Fruit fly (Drosophila melanogaster) whole organism, pupa: ENCODE results near the gene HP1e.

ENCODE experiments used
- CG10348 ChIP-seq: fragments of 200-800 bp; sonication (Bioruptor generic); IDR thresholded peaks from 2 replicates; pipeline ENCODE4 v1.3.6; 2022; ENCODE audit warnings: missing biosample characterization, missing genetic modification characterization
- CG12605 ChIP-seq: fragments of 200-800 bp; sonication (Bioruptor generic); IDR thresholded peaks from 2 replicates; pipeline ENCODE4 v1.3.6; 2022; ENCODE audit warnings: missing biosample characterization, missing genetic modification characterization
- CG13204 ChIP-seq: fragments of 200-800 bp; sonication (Bioruptor generic); optimal IDR thresholded peaks from 2 replicates; lab custom pipeline; 2018; ENCODE audit warnings: missing biosample characterization, mild to moderate bottlenecking, missing genetic modification characterization, moderate library complexity
- CG14655 ChIP-seq: fragments of 200-800 bp; sonication (Bioruptor generic); optimal IDR thresholded peaks from 3 replicates; lab custom pipeline; 2017; ENCODE audit warnings: mild to moderate bottlenecking, missing biosample characterization, missing genetic modification reagents, missing genetic modification characterization
- CG17806 ChIP-seq: fragments of 200-800 bp; sonication (Bioruptor generic); optimal IDR thresholded peaks from 2 replicates; lab custom pipeline; 2018; ENCODE audit warnings: missing biosample characterization, mild to moderate bottlenecking, missing genetic modification characterization, moderate library complexity
- CG32121 ChIP-seq: fragments of 200-800 bp; sonication (Bioruptor generic); IDR thresholded peaks from 2 replicates; pipeline ENCODE4 v1.3.6; 2022; ENCODE audit warnings: missing biosample characterization, missing genetic modification characterization
- CG34367 ChIP-seq: fragments of 200-800 bp; sonication (Bioruptor generic); optimal IDR thresholded peaks from 2 replicates; lab custom pipeline; 2018; ENCODE audit warnings: missing biosample characterization, mild to moderate bottlenecking, missing genetic modification characterization
- CG8301 ChIP-seq: fragments of 200-800 bp; sonication (Bioruptor generic); optimal IDR thresholded peaks from 2 replicates; lab custom pipeline; 2018; ENCODE audit warnings: missing biosample characterization, mild to moderate bottlenecking, missing genetic modification characterization
- CG9948 ChIP-seq: fragments of 200-800 bp; sonication (Bioruptor generic); optimal IDR thresholded peaks from 2 replicates; lab custom pipeline; 2018; ENCODE audit warnings: missing biosample characterization, mild to moderate bottlenecking, missing genetic modification characterization, moderate library complexity
- Ets98B ChIP-seq: fragments of 200-800 bp; sonication (Bioruptor generic); IDR thresholded peaks from 2 replicates; pipeline ENCODE4 v1.3.6; 2022; ENCODE audit warnings: missing biosample characterization, missing genetic modification characterization
- Pif1B ChIP-seq: fragments of 200-800 bp; sonication (Bioruptor generic); optimal IDR thresholded peaks from 3 replicates; lab custom pipeline; 2016; ENCODE audit warnings: missing biosample characterization, missing genetic modification characterization
- fd96Ca ChIP-seq: fragments of 200-800 bp; sonication (Bioruptor generic); IDR thresholded peaks from 3 replicates; pipeline ENCODE4 v1.3.6; 2022; ENCODE audit warnings: missing biosample characterization, missing genetic modification characterization

DNA sequence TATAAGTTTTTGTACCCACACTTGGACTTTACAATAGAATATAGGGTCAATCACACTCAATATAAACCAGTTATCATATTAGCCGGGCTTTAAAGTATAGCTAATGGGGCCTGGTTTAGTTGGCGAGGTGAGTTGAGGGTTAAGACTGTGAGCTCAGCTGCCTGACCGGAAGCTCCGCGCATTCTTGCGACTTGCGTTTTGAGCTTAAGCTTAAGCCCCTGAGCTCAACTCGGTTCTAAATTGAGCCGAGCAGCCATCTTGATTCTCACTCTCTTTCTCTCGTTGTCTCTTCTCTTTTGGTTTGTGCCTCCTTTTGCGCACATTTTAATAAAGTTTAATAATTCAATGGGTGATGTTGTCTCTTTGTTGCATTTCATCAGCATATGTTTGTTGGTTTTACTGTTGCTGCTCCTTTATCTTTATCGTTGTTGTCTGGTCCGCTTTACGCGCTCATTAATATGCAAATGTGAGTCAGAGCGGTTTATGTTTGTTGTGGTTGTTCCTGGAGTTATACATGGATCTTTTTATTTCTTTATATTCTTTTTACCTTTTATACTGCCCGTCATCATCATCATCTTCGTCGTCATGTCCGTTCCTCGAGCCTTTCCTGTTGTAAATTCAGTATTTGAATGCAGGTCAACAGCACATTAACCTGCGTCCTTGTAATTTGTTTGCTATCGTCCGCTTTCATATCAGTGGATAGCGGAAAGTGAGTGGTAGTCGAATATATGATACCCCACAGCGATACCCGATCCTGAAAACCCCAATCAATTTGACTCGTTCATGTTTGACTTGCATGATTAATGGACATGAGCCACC is 29.2 kb downstream of the HP1e start:
- TF ChIP-seq Pif1B (GFP tag; lab: Kevin White, UChicago) (no peak), CG14655 (GFP tag; lab: Kevin White, UChicago) (no peak), CG13204 (no peak), CG8301 (tag; lab: Kevin White, UChicago) (no peak), CG32121 (no peak), CG17806 (tag; lab: Kevin White, UChicago) (no peak), CG34367 (tag; lab: Kevin White, UChicago) (no peak), fd96Ca (no peak), Ets98B (GFP tag; lab: Robert Waterston, UW) (no peak), CG10348 (no peak), CG12605 (GFP tag; lab: Robert Waterston, UW) (no peak), CG9948 (no peak)
